Worm (Caenorhabditis elegans): ENCODE measurements around the gene cyp-29A4.

- TF ChIP-seq hmbx-1 (tag; optimal IDR thresholded peaks at IDR 0.05) (no peak), ama-1 (optimal IDR thresholded peaks at IDR 0.05) (no peak), ets-7 (tag; optimal IDR thresholded peaks at IDR 0.05) (no peak), tra-4 (tag; optimal IDR thresholded peaks at IDR 0.05) (no peak), hnd-1 (tag; optimal IDR thresholded peaks at IDR 0.05) (no peak), tbx-11 (GFP tag; IDR thresholded peaks at IDR 0.05) (no peak), B0310.2 (tag; optimal IDR thresholded peaks at IDR 0.05) (no peak), sea-1 (GFP tag; conservative IDR thresholded peaks at IDR 0.05) (no peak), pes-1 (GFP tag; IDR thresholded peaks at IDR 0.05) (no peak), tbx-37 (GFP tag; conservative IDR thresholded peaks at IDR 0.05) (no peak), hmg-4 (GFP tag; optimal IDR thresholded peaks at IDR 0.05) (no peak), flt-1 (GFP tag; IDR thresholded peaks at IDR 0.05) (no peak), scrt-1 (GFP tag; IDR thresholded peaks at IDR 0.05) (no peak), F13C5.2 (tag; optimal IDR thresholded peaks at IDR 0.05) (no peak)
Measured at ce11 chrV:9692649-9693112, 38.1 kb downstream of the cyp-29A4 start, which contains the start of gene ZK287.7.

Measured in whole organism, early embryonic.